Worm (Caenorhabditis elegans) whole organism, mixed stage, embryonic: Measurements from ENCODE around the gene ceh-57.

Source experiments
- elt-3 ChIP-seq: fragments of 150-350 bp; optimal IDR thresholded peaks from 2 replicates; lab custom pipeline; 2014; ENCODE audit warnings: missing biosample characterization, missing genetic modification characterization
- lin-13 ChIP-seq: fragments of 150-350 bp; optimal IDR thresholded peaks from 2 replicates; lab custom pipeline; 2014; ENCODE audit warnings: missing biosample characterization, missing genetic modification characterization
- nhr-28 ChIP-seq: fragments of 150-350 bp; optimal IDR thresholded peaks from 2 replicates; lab custom pipeline; 2014; ENCODE audit warnings: missing biosample characterization, missing genetic modification characterization
- pha-4 ChIP-seq: fragments of 150-350 bp; optimal IDR thresholded peaks from 2 replicates; lab custom pipeline; 2018; ENCODE audit warnings: missing biosample characterization, missing genetic modification reagents, missing genetic modification characterization
- unc-62 ChIP-seq: fragments of 150-350 bp; optimal IDR thresholded peaks from 2 replicates; lab custom pipeline; 2014; ENCODE audit warnings: missing biosample characterization, missing genetic modification reagents, missing genetic modification characterization
- ztf-11 ChIP-seq: fragments of 150-350 bp; optimal IDR thresholded peaks from 2 replicates; lab custom pipeline; 2014; ENCODE audit warnings: missing biosample characterization, missing genetic modification characterization

DNA sequence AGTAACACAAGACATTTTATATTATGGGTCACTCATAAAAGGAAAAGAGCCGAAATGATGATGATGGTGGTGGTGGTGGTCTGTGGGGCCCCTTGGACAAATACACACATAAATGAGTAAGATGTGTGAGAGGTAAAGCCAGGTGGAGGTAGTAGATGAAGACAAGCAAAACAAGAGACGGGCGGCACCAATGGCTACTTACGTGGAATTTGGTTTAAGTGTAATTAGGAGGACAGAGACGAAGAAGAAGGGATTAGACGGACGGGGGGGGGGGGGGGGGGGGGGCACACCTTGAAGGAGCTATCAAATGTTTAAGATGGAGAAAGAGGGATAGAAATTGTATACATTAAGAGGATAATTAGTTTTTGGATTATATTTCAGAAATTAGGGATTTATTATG, 7.7 kb upstream of the ceh-57 start:
- TF ChIP-seq elt-3: no peak
- no peak for TF ChIP-seq unc-62 (GFP tag; lab: Kevin White, UChicago)
- TF ChIP-seq ztf-11 (tag; lab: Kevin White, UChicago): no peak
- TF ChIP-seq nhr-28 (tag; lab: Kevin White, UChicago): no peak
- TF ChIP-seq pha-4 (tag; lab: Kevin White, UChicago): no peak
- no peak for TF ChIP-seq lin-13 (tag; lab: Kevin White, UChicago)
